Fruit fly (Drosophila melanogaster) whole organism, embryonic: Measurements from ENCODE around the gene CG43116.

Source experiments
- C15 ChIP-seq: fragments of 200-800 bp; sonication (Bioruptor generic); IDR thresholded peaks from 3 replicates; pipeline ENCODE4 v1.3.6; 2022; ENCODE audit warnings: missing biosample characterization, missing genetic modification characterization
- CG12942 ChIP-seq: fragments of 200-800 bp; sonication (Bioruptor generic); optimal IDR thresholded peaks from 3 replicates; lab custom pipeline; 2016; ENCODE audit warnings: missing biosample characterization, missing genetic modification characterization
- CG14667 ChIP-seq: fragments of 200-800 bp; sonication (Bioruptor generic); IDR thresholded peaks from 2 replicates; pipeline ENCODE4 v1.3.6; 2022; ENCODE audit warnings: missing biosample characterization, missing genetic modification characterization
- CG14860 ChIP-seq: fragments of 200-800 bp; sonication (Bioruptor generic); IDR thresholded peaks from 3 replicates; pipeline ENCODE4 v1.3.6; 2022; ENCODE audit warnings: missing biosample characterization, missing genetic modification characterization; ENCODE audit not compliant: partially characterized antibody
- CG15269 ChIP-seq: fragments of 200-800 bp; sonication (Bioruptor generic); optimal IDR thresholded peaks from 2 replicates; lab custom pipeline; 2018; ENCODE audit warnings: missing biosample characterization, mild to moderate bottlenecking, missing genetic modification characterization, moderate library complexity
- CG1602 ChIP-seq: fragments of 200-800 bp; sonication (Bioruptor generic); optimal IDR thresholded peaks from 3 replicates; lab custom pipeline; 2016; ENCODE audit warnings: missing biosample characterization, missing genetic modification characterization
- CG1792 ChIP-seq: fragments of 200-800 bp; sonication (Bioruptor generic); optimal IDR thresholded peaks from 2 replicates; lab custom pipeline; 2016; ENCODE audit warnings: missing biosample characterization, missing genetic modification characterization
- CG18476 ChIP-seq: fragments of 200-800 bp; sonication (Bioruptor generic); optimal IDR thresholded peaks from 2 replicates; lab custom pipeline; 2016; ENCODE audit warnings: missing biosample characterization, mild to moderate bottlenecking, missing genetic modification characterization
- CG31441 ChIP-seq: fragments of 200-800 bp; sonication (Bioruptor generic); IDR thresholded peaks from 2 replicates; pipeline ENCODE4 v1.3.6; 2022; ENCODE audit warnings: missing biosample characterization, missing genetic modification characterization
- CG34376 ChIP-seq: fragments of 200-800 bp; sonication (Bioruptor generic); optimal IDR thresholded peaks from 2 replicates; lab custom pipeline; 2018; ENCODE audit warnings: missing biosample characterization, mild to moderate bottlenecking, missing genetic modification characterization
- CG34422 ChIP-seq: fragments of 200-800 bp; sonication (Bioruptor generic); IDR thresholded peaks from 3 replicates; pipeline ENCODE4 v1.3.6; 2022; ENCODE audit warnings: missing biosample characterization, missing genetic modification characterization
- CG3838 ChIP-seq: fragments of 200-800 bp; sonication (Bioruptor generic); optimal IDR thresholded peaks from 3 replicates; lab custom pipeline; 2016; ENCODE audit warnings: missing biosample characterization, missing genetic modification characterization
- CG4282 ChIP-seq: fragments of 200-800 bp; sonication (Bioruptor generic); optimal IDR thresholded peaks from 2 replicates; lab custom pipeline; 2016; ENCODE audit warnings: missing biosample characterization, missing genetic modification characterization
- CG4424 ChIP-seq: fragments of 200-800 bp; sonication (Bioruptor generic); optimal IDR thresholded peaks from 3 replicates; lab custom pipeline; 2016; ENCODE audit warnings: missing biosample characterization, missing genetic modification characterization
- CG5245 ChIP-seq: fragments of 200-800 bp; sonication (Bioruptor generic); optimal IDR thresholded peaks from 3 replicates; lab custom pipeline; 2016; ENCODE audit warnings: missing biosample characterization, missing genetic modification characterization
- CG6854 ChIP-seq: fragments of 200-800 bp; sonication (Bioruptor generic); optimal IDR thresholded peaks from 3 replicates; lab custom pipeline; 2017; ENCODE audit warnings: missing biosample characterization, mild to moderate bottlenecking, missing genetic modification characterization
- CG7987 ChIP-seq: fragments of 200-800 bp; sonication (Bioruptor generic); optimal IDR thresholded peaks from 2 replicates; lab custom pipeline; 2018; ENCODE audit warnings: missing biosample characterization, mild to moderate bottlenecking, missing genetic modification characterization, moderate library complexity
- CG8478 ChIP-seq: fragments of >200 bp; optimal IDR thresholded peaks from 2 replicates; lab custom pipeline; 2018
- CG9797 ChIP-seq: fragments of 200-800 bp; sonication (Bioruptor generic); optimal IDR thresholded peaks from 3 replicates; lab custom pipeline; 2018; ENCODE audit warnings: missing biosample characterization, mild to moderate bottlenecking, missing genetic modification characterization
- CG9932 ChIP-seq: fragments of 200-800 bp; sonication (Bioruptor generic); IDR thresholded peaks from 2 replicates; pipeline ENCODE4 v1.3.6; 2022; ENCODE audit warnings: missing biosample characterization, missing genetic modification characterization
- Ets97D ChIP-seq: fragments of 200-800 bp; sonication (Bioruptor generic); optimal IDR thresholded peaks from 3 replicates; lab custom pipeline; 2016; ENCODE audit warnings: missing biosample characterization, missing genetic modification characterization
- Fer1 ChIP-seq: fragments of 200-800 bp; sonication (Bioruptor generic); optimal IDR thresholded peaks from 2 replicates; lab custom pipeline; 2017; ENCODE audit warnings: missing biosample characterization, mild to moderate bottlenecking, missing genetic modification characterization
- GATAe ChIP-seq: fragments of 200-800 bp; sonication (Bioruptor generic); conservative IDR thresholded peaks from 2 replicates; pipeline ENCODE4 v1.3.6; 2022; ENCODE audit warnings: missing biosample characterization, missing genetic modification characterization
- HHEX ChIP-seq: fragments of 200-800 bp; sonication (Bioruptor generic); optimal IDR thresholded peaks from 3 replicates; lab custom pipeline; 2017; ENCODE audit warnings: missing biosample characterization, mild to moderate bottlenecking, missing genetic modification characterization, missing genetic modification reagents
- Hr78 ChIP-seq, 2 experiments: fragments of 200-800 bp in 1 of 2; fragments of >200 bp in 1 of 2; sonication (Bioruptor generic) in 1 of 2; optimal IDR thresholded peaks; 2 replicates each; lab custom pipeline; 2017 to 2019; ENCODE audit warnings: missing biosample characterization in 2 of 2, missing genetic modification characterization in 2 of 2, mild to moderate bottlenecking in 1 of 2, moderate library complexity in 1 of 2
- NfI ChIP-seq: fragments of 200-800 bp; sonication (Bioruptor generic); optimal IDR thresholded peaks from 3 replicates; lab custom pipeline; 2018; ENCODE audit warnings: missing biosample characterization, mild to moderate bottlenecking, missing genetic modification characterization, moderate library complexity
- Ptx1 ChIP-seq: fragments of 200-800 bp; sonication (Bioruptor generic); IDR thresholded peaks from 2 replicates; pipeline ENCODE4 v1.3.6; 2022; ENCODE audit warnings: missing biosample characterization, missing genetic modification characterization
- al ChIP-seq: fragments of 200-800 bp; sonication (Bioruptor generic); IDR thresholded peaks from 2 replicates; pipeline ENCODE4 v1.3.6; 2022; ENCODE audit warnings: missing biosample characterization, missing genetic modification characterization
- aop ChIP-seq: fragments of 200-800 bp; sonication (Bioruptor generic); IDR thresholded peaks from 2 replicates; pipeline ENCODE4 v1.3.6; 2022; ENCODE audit warnings: missing biosample characterization, missing genetic modification characterization
- ash1 ChIP-seq: fragments of 200-800 bp; sonication (Bioruptor generic); optimal IDR thresholded peaks from 2 replicates; lab custom pipeline; 2018; ENCODE audit warnings: missing biosample characterization, mild to moderate bottlenecking, missing genetic modification characterization
- bbx ChIP-seq: fragments of 200-800 bp; sonication (Bioruptor generic); IDR thresholded peaks from 2 replicates; pipeline ENCODE4 v1.3.6; 2022; ENCODE audit warnings: missing biosample characterization, missing genetic modification characterization; ENCODE audit not compliant: partially characterized antibody
- br ChIP-seq: fragments of >200 bp; optimal IDR thresholded peaks from 2 replicates; lab custom pipeline; 2017
- danr ChIP-seq: fragments of 200-800 bp; sonication (Bioruptor generic); IDR thresholded peaks from 2 replicates; pipeline ENCODE4 v1.3.6; 2022; ENCODE audit warnings: missing biosample characterization, missing genetic modification characterization
- dm ChIP-seq: fragments of 200-800 bp; sonication (Bioruptor generic); optimal IDR thresholded peaks from 3 replicates; lab custom pipeline; 2016; ENCODE audit warnings: missing biosample characterization, missing genetic modification characterization
- fd96Cb ChIP-seq: fragments of 200-800 bp; sonication (Bioruptor generic); optimal IDR thresholded peaks from 2 replicates; lab custom pipeline; 2018; ENCODE audit warnings: missing biosample characterization, mild to moderate bottlenecking, missing genetic modification characterization, moderate library complexity
- fru ChIP-seq: fragments of >200 bp; optimal IDR thresholded peaks from 2 replicates; lab custom pipeline; 2017
- fu2 ChIP-seq: fragments of 200-800 bp; sonication (Bioruptor generic); optimal IDR thresholded peaks from 2 replicates; lab custom pipeline; 2016; ENCODE audit warnings: missing biosample characterization, missing genetic modification characterization
- grn ChIP-seq: fragments of 200-800 bp; sonication (Bioruptor generic); optimal IDR thresholded peaks from 3 replicates; lab custom pipeline; 2017; ENCODE audit warnings: missing biosample characterization, missing genetic modification characterization
- h ChIP-seq: fragments of >200 bp; optimal IDR thresholded peaks from 2 replicates; lab custom pipeline; 2017
- kay ChIP-seq: fragments of 200-800 bp; sonication (Bioruptor generic); optimal IDR thresholded peaks from 2 replicates; lab custom pipeline; 2016; ENCODE audit warnings: missing biosample characterization, missing genetic modification characterization
- nmo ChIP-seq: fragments of 200-800 bp; sonication (Bioruptor generic); optimal IDR thresholded peaks from 2 replicates; lab custom pipeline; 2018; ENCODE audit warnings: missing biosample characterization, mild to moderate bottlenecking, missing genetic modification characterization, moderate library complexity
- odd ChIP-seq: fragments of 200-800 bp; sonication (Bioruptor generic); optimal IDR thresholded peaks from 2 replicates; lab custom pipeline; 2017; ENCODE audit warnings: missing biosample characterization, mild to moderate bottlenecking, missing genetic modification characterization
- otp ChIP-seq: fragments of 200-800 bp; sonication (Bioruptor generic); IDR thresholded peaks from 3 replicates; pipeline ENCODE4, ENCODE4 v1.3.6; 2022; ENCODE audit warnings: missing biosample characterization, missing genetic modification characterization
- tna ChIP-seq: fragments of 200-800 bp; sonication (Bioruptor generic); IDR thresholded peaks from 2 replicates; pipeline ENCODE4 v1.3.6; 2022; ENCODE audit warnings: missing biosample characterization, missing genetic modification characterization; ENCODE audit not compliant: partially characterized antibody
- vnd ChIP-seq: fragments of 200-800 bp; sonication (Bioruptor generic); IDR thresholded peaks from 3 replicates; pipeline ENCODE4 v1.3.6; 2022; ENCODE audit warnings: missing biosample characterization, missing genetic modification characterization; ENCODE audit not compliant: partially characterized antibody
- zf30C ChIP-seq: fragments of 200-800 bp; sonication (Bioruptor generic); optimal IDR thresholded peaks from 3 replicates; lab custom pipeline; 2018; ENCODE audit warnings: missing biosample characterization, mild to moderate bottlenecking, missing genetic modification characterization
- zfh2 ChIP-seq: fragments of 200-800 bp; sonication (Bioruptor generic); optimal IDR thresholded peaks from 2 replicates; lab custom pipeline; 2016; ENCODE audit warnings: missing biosample characterization, missing genetic modification characterization

Gene CG43116

dm6 chr3R:26021195-26021914 lies 24.6 kb upstream of the CG43116 start (continued):
- no peak for TF ChIP-seq tna (GFP tag; lab: Robert Waterston, UW)
- TF ChIP-seq C15 (GFP tag; lab: Robert Waterston, UW), result 0 out of 3 replicates have a peak, but pooled peaks have one; percentile 47
- peak; percentile 78 for TF ChIP-seq dm (GFP tag; lab: Kevin White, UChicago)
- TF ChIP-seq CG5245 (GFP tag; lab: Kevin White, UChicago), result peak; percentile 87
- TF ChIP-seq CG15269 (tag; lab: Kevin White, UChicago), result peak; percentile 94
- TF ChIP-seq Ets97D, result peak; percentile 43
- TF ChIP-seq otp, result peak; percentile 10; the same call in 1 of the 3 replicates
- TF ChIP-seq CG4282, result peak; percentile 30
- TF ChIP-seq NfI (GFP tag; lab: Kevin White, UChicago), result peak; percentile 91
- TF ChIP-seq danr (GFP tag; lab: Robert Waterston, UW), result peak; percentile 83
- TF ChIP-seq CG9932 (GFP tag; lab: Robert Waterston, UW), result peak; percentile 83
- TF ChIP-seq aop (GFP tag; lab: Robert Waterston, UW), result peak; percentile 29; the same call in 1 of the 2 replicates
- TF ChIP-seq HHEX (GFP tag; lab: Kevin White, UChicago), result peak; percentile 88
- peak; percentile 81 for TF ChIP-seq CG14667 (GFP tag; lab: Robert Waterston, UW)
- peak; percentile 90 for TF ChIP-seq Ptx1 (GFP tag; lab: Robert Waterston, UW)
- peak; percentile 91 for TF ChIP-seq CG18476 (GFP tag; lab: Kevin White, UChicago)
- peak; percentile 99 for TF ChIP-seq CG31441
- no peak for TF ChIP-seq zf30C (GFP tag; lab: Kevin White, UChicago)
- TF ChIP-seq kay (GFP tag; lab: Kevin White, UChicago), result peak; percentile 71
- TF ChIP-seq Hr78 (GFP tag; optimal IDR thresholded peaks at IDR 0.05; lab: Kevin White, UChicago), result peak in 1 of 2 experiments; percentile 55
- TF ChIP-seq CG7987 (GFP tag; lab: Kevin White, UChicago), result peak; percentile 74
- TF ChIP-seq fru, result no peak
- TF ChIP-seq odd (GFP tag; lab: Kevin White, UChicago), result peak; percentile 97
- peak; percentile 49; the same call in 2 of the 3 replicates for TF ChIP-seq CG14860 (GFP tag; lab: Robert Waterston, UW)
- TF ChIP-seq, all 482 proteins: peak for 403

- TF ChIP-seq C15 (GFP tag; lab: Robert Waterston, UW), result no peak
- peak; percentile 66 for TF ChIP-seq nmo (GFP tag; lab: Kevin White, UChicago)
- no peak for TF ChIP-seq Hr78 (GFP tag; optimal IDR thresholded peaks at IDR 0.05; lab: Kevin White, UChicago)
- no peak for TF ChIP-seq br (lab: Kevin White, UChicago)
- TF ChIP-seq CG4424, result peak; percentile 58
- 0 out of 2 replicates have a peak, but pooled peaks have one; percentile 51 for TF ChIP-seq bbx (GFP tag; lab: Robert Waterston, UW)
- peak; percentile 29; the same call in 1 of the 2 replicates for TF ChIP-seq al (GFP tag; lab: Robert Waterston, UW)
- TF ChIP-seq CG1602 (GFP tag; lab: Kevin White, UChicago), result peak; percentile 27
- no peak for TF ChIP-seq CG1792 (GFP tag; lab: Kevin White, UChicago)
- peak; percentile 77 for TF ChIP-seq fd96Cb (tag; lab: Kevin White, UChicago)
- TF ChIP-seq CG8478 (lab: Kevin White, UChicago), result peak; percentile 82
- no peak for TF ChIP-seq ash1 (GFP tag; lab: Kevin White, UChicago)
- no peak for TF ChIP-seq CG3838 (GFP tag; lab: Kevin White, UChicago)
- TF ChIP-seq CG12942 (GFP tag; lab: Kevin White, UChicago), result no peak
- no peak for TF ChIP-seq zfh2
- TF ChIP-seq h (lab: Kevin White, UChicago), result peak; percentile 56
- TF ChIP-seq Ptx1 (GFP tag; lab: Robert Waterston, UW), result peak; percentile 75
- TF ChIP-seq fu2, result no peak
- peak; percentile 49 for TF ChIP-seq CG6854 (GFP tag; lab: Kevin White, UChicago)
- no peak for TF ChIP-seq fru
- no peak for TF ChIP-seq CG9797 (GFP tag; lab: Kevin White, UChicago)
- no peak; the same call in 2 of the 3 replicates for TF ChIP-seq CG34422 (GFP tag; lab: Robert Waterston, UW)
- TF ChIP-seq vnd (GFP tag; lab: Robert Waterston, UW), result no peak
- peak; percentile 63 for TF ChIP-seq Fer1 (GFP tag; lab: Kevin White, UChicago)
- no peak for TF ChIP-seq GATAe (GFP tag; lab: Robert Waterston, UW)
- TF ChIP-seq CG34376 (GFP tag; lab: Kevin White, UChicago), result no peak
- no peak for TF ChIP-seq grn (GFP tag; lab: Kevin White, UChicago)
These were observed 23.7 kb upstream of the CG43116 start for dm6 chr3R:26020244-26021171.
